Fruit fly (Drosophila melanogaster) whole organism, pupa: Measurements from ENCODE around the gene Jon66Cii.

Experiments used
- CG10348 ChIP-seq: fragments of 200-800 bp; sonication (Bioruptor generic); IDR thresholded peaks from 2 replicates; pipeline ENCODE4 v1.3.6; 2022; ENCODE audit warnings: missing biosample characterization, missing genetic modification characterization
- CG12605 ChIP-seq: fragments of 200-800 bp; sonication (Bioruptor generic); IDR thresholded peaks from 2 replicates; pipeline ENCODE4 v1.3.6; 2022; ENCODE audit warnings: missing biosample characterization, missing genetic modification characterization
- CG9948 ChIP-seq: fragments of 200-800 bp; sonication (Bioruptor generic); optimal IDR thresholded peaks from 2 replicates; lab custom pipeline; 2018; ENCODE audit warnings: missing biosample characterization, mild to moderate bottlenecking, missing genetic modification characterization, moderate library complexity
- EcR ChIP-seq: fragments of 200-800 bp; sonication (Bioruptor generic); optimal IDR thresholded peaks from 3 replicates; lab custom pipeline; 2019; ENCODE audit warnings: missing biosample characterization, missing genetic modification characterization, mild to moderate bottlenecking, moderate library complexity, missing genetic modification reagents
- Pif1B ChIP-seq: fragments of 200-800 bp; sonication (Bioruptor generic); optimal IDR thresholded peaks from 3 replicates; lab custom pipeline; 2016; ENCODE audit warnings: missing biosample characterization, missing genetic modification characterization
- Snoo ChIP-seq: fragments of 200-800 bp; sonication (Bioruptor generic); optimal IDR thresholded peaks from 3 replicates; lab custom pipeline; 2017; ENCODE audit warnings: missing biosample characterization, mild to moderate bottlenecking, missing genetic modification characterization, inconsistent platforms
- rn ChIP-seq: fragments of 200-800 bp; sonication (Bioruptor generic); IDR thresholded peaks from 2 replicates; pipeline ENCODE4 v1.3.6; 2022; ENCODE audit warnings: missing biosample characterization, missing genetic modification characterization

DNA sequence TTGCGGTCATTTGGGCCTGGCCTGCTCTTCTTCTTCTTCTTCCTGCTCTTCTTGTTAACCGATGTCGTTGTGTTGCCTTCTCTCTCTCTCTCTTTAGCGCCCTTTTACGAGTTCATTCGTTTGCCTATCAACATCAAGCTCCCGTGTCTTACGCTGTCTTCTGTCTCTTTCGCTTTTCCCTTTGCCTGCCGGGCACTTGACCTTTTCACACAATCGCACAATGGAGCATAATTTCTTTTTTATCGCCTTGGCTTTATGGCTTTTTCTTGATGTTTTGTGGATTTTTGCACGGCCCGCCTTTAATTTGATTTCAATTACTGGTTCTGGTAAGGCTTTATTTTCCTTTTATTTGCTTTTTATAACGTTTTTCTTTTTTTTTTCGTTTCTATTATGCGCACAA lies 27.9 kb upstream of the Jon66Cii start:
- no peak for TF ChIP-seq CG9948 (tag; lab: Kevin White, UChicago)
- no peak for TF ChIP-seq Pif1B (GFP tag; lab: Kevin White, UChicago)
- TF ChIP-seq EcR, result peak; percentile 32
- no peak for TF ChIP-seq CG12605
- no peak for TF ChIP-seq rn (GFP tag; lab: Robert Waterston, UW)
- no peak for TF ChIP-seq Snoo (tag; lab: Kevin White, UChicago)
- no peak for TF ChIP-seq CG10348 (GFP tag; lab: Robert Waterston, UW)
